Fruit fly (Drosophila melanogaster): ENCODE measurements around the gene CG5217.

CG5217 gene

dm6 chr3R:19286488-19286887 is 38.6 kb upstream of the CG5217 start (continued):
- TF ChIP-seq CG6654 (GFP tag; optimal IDR thresholded peaks at IDR 0.05) (no peak), Oli (tag; optimal IDR thresholded peaks at IDR 0.05) (peak; percentile 20), sna (GFP tag; IDR thresholded peaks at IDR 0.05; ENCODE audit: partially characterized antibody) (no peak), Ada2b (GFP tag; IDR thresholded peaks at IDR 0.05) (no peak), vnd (GFP tag; IDR thresholded peaks at IDR 0.05; ENCODE audit: partially characterized antibody) (no peak), jigr1 (GFP tag; IDR thresholded peaks at IDR 0.05) (no peak), Rfx (GFP tag; IDR thresholded peaks at IDR 0.05) (no peak), sd (tag; optimal IDR thresholded peaks at IDR 0.05) (no peak), Optix (GFP tag; IDR thresholded peaks at IDR 0.05) (no peak), ftz-f1 (GFP tag; optimal IDR thresholded peaks at IDR 0.05) (no peak), wdn (GFP tag; IDR thresholded peaks at IDR 0.05) (no peak), rib (GFP tag; IDR thresholded peaks at IDR 0.05) (no peak), CG2120 (GFP tag; optimal IDR thresholded peaks at IDR 0.05) (no peak), lab (GFP tag; optimal IDR thresholded peaks at IDR 0.05) (no peak), CG12744 (GFP tag; optimal IDR thresholded peaks at IDR 0.05) (no peak), CG2875 (GFP tag; optimal IDR thresholded peaks at IDR 0.05) (no peak), CG17829 (tag; optimal IDR thresholded peaks at IDR 0.05) (no peak), insv (GFP tag; optimal IDR thresholded peaks at IDR 0.05) (no peak), Bdp1 (GFP tag; optimal IDR thresholded peaks at IDR 0.05) (no peak), Myb (GFP tag; optimal IDR thresholded peaks at IDR 0.05) (no peak), chn (GFP tag; optimal IDR thresholded peaks at IDR 0.05) (no peak), BtbVII (GFP tag; optimal IDR thresholded peaks at IDR 0.05) (no peak), CG31388 (GFP tag; optimal IDR thresholded peaks at IDR 0.05) (no peak), sob (GFP tag; IDR thresholded peaks at IDR 0.05) (no peak), CG15601 (tag; optimal IDR thresholded peaks at IDR 0.05) (no peak), CG1529 (GFP tag; optimal IDR thresholded peaks at IDR 0.05) (no peak), CG13624 (GFP tag; optimal IDR thresholded peaks at IDR 0.05) (no peak), crol (GFP tag; IDR thresholded peaks at IDR 0.05) (no peak), bbx (GFP tag; IDR thresholded peaks at IDR 0.05; ENCODE audit: partially characterized antibody) (no peak), sr (GFP tag; IDR thresholded peaks at IDR 0.05) (no peak), CG12155 (GFP tag; optimal IDR thresholded peaks at IDR 0.05) (no peak), wek (GFP tag; optimal IDR thresholded peaks at IDR 0.05) (no peak), jing (GFP tag; optimal IDR thresholded peaks at IDR 0.05) (no peak), emc (GFP tag; optimal IDR thresholded peaks at IDR 0.05) (no peak), D (optimal IDR thresholded peaks at IDR 0.05) (no peak), D (GFP tag; optimal IDR thresholded peaks at IDR 0.05) (no peak), yki (optimal IDR thresholded peaks at IDR 0.05) (no peak), CG11247 (GFP tag; IDR thresholded peaks at IDR 0.05) (no peak), Hey (tag; optimal IDR thresholded peaks at IDR 0.05) (no peak), CG2202 (tag; optimal IDR thresholded peaks at IDR 0.05) (no peak), ac (GFP tag; optimal IDR thresholded peaks at IDR 0.05) (no peak), Atf6 (GFP tag; IDR thresholded peaks at IDR 0.05) (no peak), chm (GFP tag; IDR thresholded peaks at IDR 0.05) (no peak), her (GFP tag; optimal IDR thresholded peaks at IDR 0.05) (no peak), fd96Cb (tag; optimal IDR thresholded peaks at IDR 0.05) (peak; percentile 14), CG1024 (GFP tag; IDR thresholded peaks at IDR 0.05) (no peak), CG17359 (tag; optimal IDR thresholded peaks at IDR 0.05) (no peak), C15 (GFP tag; IDR thresholded peaks at IDR 0.05) (no peak), CG5953 (GFP tag; IDR thresholded peaks at IDR 0.05) (no peak), CG11696 (GFP tag; IDR thresholded peaks at IDR 0.05) (no peak), CG9797 (GFP tag; optimal IDR thresholded peaks at IDR 0.05) (no peak), CHES-1-like (GFP tag; optimal IDR thresholded peaks at IDR 0.05) (no peak), Dad (GFP tag; optimal IDR thresholded peaks at IDR 0.05) (no peak), da (GFP tag; optimal IDR thresholded peaks at IDR 0.05) (no peak)

Data from whole organism, embryonic.